Worm (Caenorhabditis elegans) whole organism, young adult: ENCODE measurements around the gene srz-62.

Experiments used
- B0336.3 ChIP-seq: fragments of 200-800 bp; sonication (Bioruptor generic); IDR thresholded peaks from 2 replicates; pipeline ENCODE4 v1.3.6; 2022; ENCODE audit warnings: missing genetic modification characterization, missing compliant biosample characterization
- C17E4.6 ChIP-seq: fragments of 200-800 bp; sonication (Bioruptor generic); IDR thresholded peaks from 2 replicates; pipeline ENCODE4 v1.3.6; 2022; ENCODE audit warnings: missing genetic modification reagents, missing genetic modification characterization, missing compliant biosample characterization
- F23B12.7 ChIP-seq: sonication (generic microtip); optimal IDR thresholded peaks from 2 replicates; lab custom pipeline; 2017; ENCODE audit warnings: missing genetic modification characterization, mild to moderate bottlenecking, missing compliant biosample characterization, antibody characterized with exemption, moderate library complexity; ENCODE audit not compliant: insufficient read depth
- F49E8.2 ChIP-seq: sonication (generic microtip); optimal IDR thresholded peaks from 3 replicates; lab custom pipeline; 2017; ENCODE audit warnings: missing genetic modification characterization, mild to moderate bottlenecking, missing compliant biosample characterization, antibody characterized with exemption, moderate library complexity; ENCODE audit not compliant: insufficient read depth
- F55B11.4 ChIP-seq: sonication (generic microtip); optimal IDR thresholded peaks from 2 replicates; lab custom pipeline; 2016; ENCODE audit warnings: missing compliant biosample characterization, missing genetic modification characterization, borderline replicate concordance; ENCODE audit not compliant: insufficient read depth
- F57C9.4 ChIP-seq: sonication (generic microtip); optimal IDR thresholded peaks from 2 replicates; lab custom pipeline; 2017; ENCODE audit warnings: mild to moderate bottlenecking, missing genetic modification characterization, missing compliant biosample characterization
- K12H6.12 ChIP-seq: fragments of 200-800 bp; sonication (Bioruptor generic); optimal IDR thresholded peaks from 2 replicates; lab custom pipeline; 2018; ENCODE audit warnings: mild to moderate bottlenecking, missing genetic modification characterization, missing compliant biosample characterization
- T26A5.8 ChIP-seq: sonication (generic microtip); optimal IDR thresholded peaks from 2 replicates; lab custom pipeline; 2016; ENCODE audit warnings: missing genetic modification characterization, missing compliant biosample characterization
- Y95B8A.8 ChIP-seq: fragments of 200-800 bp; sonication (Bioruptor generic); IDR thresholded peaks from 2 replicates; pipeline ENCODE4 v1.3.6; 2022; ENCODE audit warnings: missing genetic modification reagents, missing genetic modification characterization, missing compliant biosample characterization
- atf-7 ChIP-seq: sonication (generic microtip); optimal IDR thresholded peaks from 2 replicates; lab custom pipeline; 2017; ENCODE audit warnings: mild to moderate bottlenecking, missing genetic modification characterization, missing compliant biosample characterization
- athp-1 ChIP-seq: sonication (generic microtip); optimal IDR thresholded peaks from 2 replicates; lab custom pipeline; 2017; ENCODE audit warnings: mild to moderate bottlenecking, missing genetic modification characterization, missing compliant biosample characterization
- cebp-1 ChIP-seq, 2 experiments: fragments of 200-800 bp in 1 of 2; sonication (Bioruptor generic) in 1 of 2; sonication (generic microtip) in 1 of 2; IDR thresholded peaks in 1 of 2; optimal IDR thresholded peaks in 1 of 2; 2 replicates each; pipeline versions ENCODE4 v1.3.6 to Lab custom; 2017 to 2022; ENCODE audit warnings: missing compliant biosample characterization in 2 of 2, missing genetic modification characterization in 2 of 2, mild to moderate bottlenecking in 1 of 2, missing genetic modification reagents in 1 of 2, moderate library complexity in 1 of 2
- ceh-100 ChIP-seq: fragments of 200-800 bp; sonication (Bioruptor generic); IDR thresholded peaks from 2 replicates; pipeline ENCODE4 v1.3.6; 2022; ENCODE audit warnings: missing genetic modification reagents, missing genetic modification characterization, missing compliant biosample characterization
- ceh-27 ChIP-seq: fragments of 200-800 bp; sonication (Bioruptor generic); optimal IDR thresholded peaks from 2 replicates; lab custom pipeline; 2018; ENCODE audit warnings: mild to moderate bottlenecking, missing genetic modification characterization, moderate library complexity, missing compliant biosample characterization
- ceh-58 ChIP-seq: fragments of 200-800 bp; sonication (Bioruptor generic); IDR thresholded peaks from 2 replicates; pipeline ENCODE4 v1.3.6; 2022; ENCODE audit warnings: missing genetic modification characterization, missing compliant biosample characterization
- chd-7 ChIP-seq: sonication (generic microtip); optimal IDR thresholded peaks from 2 replicates; lab custom pipeline; 2016; ENCODE audit warnings: mild to moderate bottlenecking, missing genetic modification characterization, moderate library complexity, missing compliant biosample characterization
- egl-18 ChIP-seq: fragments of 200-800 bp; sonication (Bioruptor generic); IDR thresholded peaks from 2 replicates; pipeline ENCODE4 v1.3.6; 2022; ENCODE audit warnings: missing genetic modification reagents, missing genetic modification characterization, missing compliant biosample characterization
- egrh-3 ChIP-seq: fragments of 200-800 bp; sonication (Bioruptor generic); IDR thresholded peaks from 2 replicates; pipeline ENCODE4 v1.3.6; 2022; ENCODE audit warnings: missing genetic modification reagents, missing genetic modification characterization, missing compliant biosample characterization
- gei-17 ChIP-seq: fragments of 200-800 bp; sonication (Bioruptor generic); optimal IDR thresholded peaks from 2 replicates; lab custom pipeline; 2018; ENCODE audit warnings: mild to moderate bottlenecking, missing genetic modification characterization, missing compliant biosample characterization
- hlh-12 ChIP-seq: sonication (generic microtip); optimal IDR thresholded peaks from 2 replicates; lab custom pipeline; 2016; ENCODE audit warnings: missing genetic modification characterization, missing compliant biosample characterization
- hlh-26 ChIP-seq: fragments of 200-800 bp; sonication (Bioruptor generic); conservative IDR thresholded peaks from 2 replicates; pipeline ENCODE4 v1.3.6; 2022; ENCODE audit warnings: missing genetic modification reagents, missing genetic modification characterization, missing compliant biosample characterization
- hrde-1 ChIP-seq: sonication (generic microtip); optimal IDR thresholded peaks from 2 replicates; lab custom pipeline; 2016; ENCODE audit warnings: missing genetic modification characterization, mild to moderate bottlenecking, missing compliant biosample characterization, moderate library complexity, missing genotype, missing genetic modification reagents, borderline replicate concordance
- hsf-1 ChIP-seq: fragments of 200-800 bp; sonication (Bioruptor generic); IDR thresholded peaks from 2 replicates; pipeline ENCODE4 v1.3.6; 2022; ENCODE audit warnings: missing genetic modification reagents, missing genetic modification characterization, missing compliant biosample characterization
- let-607 ChIP-seq, 2 experiments: fragments of 200-800 bp in 1 of 2; sonication (Bioruptor generic) in 1 of 2; sonication (generic microtip) in 1 of 2; optimal IDR thresholded peaks; 2 replicates each; lab custom pipeline; 2016 to 2018; ENCODE audit warnings: mild to moderate bottlenecking in 2 of 2, missing compliant biosample characterization in 2 of 2, missing genetic modification characterization in 2 of 2, moderate library complexity in 2 of 2, missing genotype in 1 of 2
- lin-26 ChIP-seq: fragments of 200-800 bp; sonication (Bioruptor generic); IDR thresholded peaks from 2 replicates; pipeline ENCODE4 v1.3.6; 2022; ENCODE audit warnings: missing genetic modification reagents, missing genetic modification characterization, missing compliant biosample characterization
- lin-35 ChIP-seq, 3 experiments: fragments of 150-350 bp in 2 of 3; sonication (generic microtip) in 1 of 3; optimal IDR thresholded peaks; 2 replicates each; lab custom pipeline; 2014 to 2018; ENCODE audit warnings: missing biosample characterization in 3 of 3, missing genetic modification characterization in 3 of 3, missing genetic modification reagents in 3 of 3
- lsy-27 ChIP-seq: sonication (generic microtip); optimal IDR thresholded peaks from 2 replicates; lab custom pipeline; 2017; ENCODE audit warnings: missing genetic modification characterization, mild to moderate bottlenecking, missing compliant biosample characterization, antibody characterized with exemption, missing genotype, borderline replicate concordance; ENCODE audit not compliant: insufficient read depth
- madf-10 ChIP-seq: sonication (generic microtip); optimal IDR thresholded peaks from 2 replicates; lab custom pipeline; 2016; ENCODE audit warnings: mild to moderate bottlenecking, missing genetic modification characterization, missing compliant biosample characterization
- madf-8 ChIP-seq: fragments of 200-800 bp; sonication (Bioruptor generic); conservative IDR thresholded peaks from 2 replicates; pipeline ENCODE4 v1.3.6; 2022; ENCODE audit warnings: missing genetic modification reagents, missing genetic modification characterization, missing compliant biosample characterization
- mes-4 ChIP-seq: sonication (generic microtip); optimal IDR thresholded peaks from 2 replicates; lab custom pipeline; 2016; ENCODE audit warnings: missing genotype, missing genetic modification characterization, missing compliant biosample characterization
- nfya-1 ChIP-seq: sonication (generic microtip); optimal IDR thresholded peaks from 2 replicates; lab custom pipeline; 2017; ENCODE audit warnings: antibody characterized with exemption, missing compliant biosample characterization, missing genetic modification characterization, borderline replicate concordance; ENCODE audit not compliant: insufficient read depth
- nhr-120 ChIP-seq: fragments of 200-800 bp; sonication (Bioruptor generic); IDR thresholded peaks from 2 replicates; pipeline ENCODE4 v1.3.6; 2022; ENCODE audit warnings: missing genetic modification characterization, missing compliant biosample characterization
- nhr-179 ChIP-seq: sonication (generic microtip); optimal IDR thresholded peaks from 2 replicates; lab custom pipeline; 2016; ENCODE audit warnings: mild to moderate bottlenecking, missing genetic modification characterization, missing compliant biosample characterization
- nhr-27 ChIP-seq: fragments of 200-800 bp; sonication (Bioruptor generic); optimal IDR thresholded peaks from 2 replicates; lab custom pipeline; 2018; ENCODE audit warnings: mild to moderate bottlenecking, missing genetic modification characterization, moderate library complexity, missing compliant biosample characterization
- nhr-80 ChIP-seq: sonication (generic microtip); optimal IDR thresholded peaks from 2 replicates; lab custom pipeline; 2016; ENCODE audit warnings: missing genetic modification characterization, missing compliant biosample characterization
- rec-8 ChIP-seq, 2 experiments: sonication (generic microtip); optimal IDR thresholded peaks; 2 replicates each; lab custom pipeline; 2016; ENCODE audit warnings: mild to moderate bottlenecking in 2 of 2, missing genetic modification characterization in 2 of 2, missing genetic modification reagents in 2 of 2, missing genotype in 2 of 2, missing biosample characterization in 1 of 2, missing compliant biosample characterization in 1 of 2, moderate library complexity in 1 of 2
- repo-1 ChIP-seq: sonication (generic microtip); optimal IDR thresholded peaks from 2 replicates; lab custom pipeline; 2017; ENCODE audit warnings: mild to moderate bottlenecking, missing genetic modification characterization, missing compliant biosample characterization
- snpc-3.4 ChIP-seq: sonication (generic microtip); optimal IDR thresholded peaks from 2 replicates; lab custom pipeline; 2017; ENCODE audit warnings: missing genetic modification characterization, mild to moderate bottlenecking, missing compliant biosample characterization, antibody characterized with exemption, moderate library complexity, missing genotype, missing genetic modification reagents
- unc-62 ChIP-seq: fragments of 150-350 bp; optimal IDR thresholded peaks from 2 replicates; lab custom pipeline; 2014; ENCODE audit warnings: missing biosample characterization, missing genetic modification reagents, missing genetic modification characterization
- zfh-2 ChIP-seq: fragments of 200-800 bp; sonication (Bioruptor generic); conservative IDR thresholded peaks from 2 replicates; pipeline ENCODE4 v1.3.6; 2022; ENCODE audit warnings: missing genetic modification reagents, missing genetic modification characterization, missing compliant biosample characterization
- ztf-28 ChIP-seq: fragments of 200-800 bp; sonication (Bioruptor generic); IDR thresholded peaks from 2 replicates; pipeline ENCODE4 v1.3.6; 2022; ENCODE audit warnings: missing genetic modification reagents, missing genetic modification characterization, missing compliant biosample characterization
- ztf-6 ChIP-seq: fragments of 200-800 bp; sonication (Bioruptor generic); IDR thresholded peaks from 2 replicates; pipeline ENCODE4 v1.3.6; 2022; ENCODE audit warnings: missing genetic modification reagents, missing genetic modification characterization, missing compliant biosample characterization

Gene srz-62

DNA sequence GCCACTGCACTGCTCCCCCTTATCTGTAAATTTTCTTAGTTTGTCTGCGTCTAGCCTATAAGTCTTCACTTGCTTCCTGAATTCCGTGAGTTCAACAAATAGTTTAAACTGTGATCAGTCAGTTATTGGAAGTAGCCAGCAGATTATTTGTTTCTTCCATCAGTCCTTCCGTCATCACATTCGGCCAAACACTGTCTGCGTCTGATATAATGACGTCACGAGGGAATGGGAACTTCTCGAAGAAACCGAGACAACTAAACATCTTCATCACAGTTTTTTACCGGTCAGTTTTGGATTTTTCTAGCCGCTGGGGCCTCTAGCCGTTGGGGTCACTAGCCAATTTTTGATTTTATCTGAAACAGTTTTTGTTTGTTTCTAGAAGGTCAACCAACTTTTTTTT is 34.3 kb upstream of the srz-62 start:
- TF ChIP-seq snpc-3.4 (tag; lab: Kevin White, UChicago) (no peak), nhr-80 (peak; percentile 34)

DNA sequence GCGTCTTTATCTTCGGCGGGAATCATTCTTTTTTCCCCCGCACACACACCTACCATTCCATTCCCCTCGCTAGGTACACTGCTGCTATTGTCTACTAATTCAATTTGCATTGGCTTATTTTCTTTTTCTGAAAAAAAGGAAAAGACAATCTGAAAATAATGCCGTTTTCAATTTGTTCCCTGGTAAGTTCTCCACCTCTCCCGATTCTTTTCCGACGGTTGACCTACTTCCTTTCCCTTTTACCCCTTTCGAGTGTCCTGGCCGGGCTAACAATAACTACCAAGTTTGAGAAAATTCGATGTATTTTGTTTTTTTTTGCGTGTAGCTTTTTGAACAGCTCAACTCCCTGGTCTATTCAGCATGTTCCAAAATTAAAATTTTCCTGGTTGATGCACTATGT is 33.1 kb upstream of the srz-62 start, which contains the start of gene F37C4.4:
F37C4.4 (plus strand) TSS at position 58 of the 400 bp plus-strand sequence.
- TF ChIP-seq C17E4.6 (GFP tag; lab: Robert Waterston, UW) (no peak), rec-8 (tag; optimal IDR thresholded peaks at IDR 0.05; lab: Kevin White, UChicago) (no peak), nhr-27 (tag; lab: Kevin White, UChicago) (no peak), F57C9.4 (tag; lab: Kevin White, UChicago) (no peak), ceh-58 (GFP tag; lab: Robert Waterston, UW) (no peak), ceh-27 (no peak), unc-62 (GFP tag; lab: Kevin White, UChicago) (no peak), K12H6.12 (tag; lab: Kevin White, UChicago) (no peak), ztf-28 (GFP tag; lab: Robert Waterston, UW) (no peak), gei-17 (no peak), chd-7 (tag; lab: Kevin White, UChicago) (no peak)

DNA sequence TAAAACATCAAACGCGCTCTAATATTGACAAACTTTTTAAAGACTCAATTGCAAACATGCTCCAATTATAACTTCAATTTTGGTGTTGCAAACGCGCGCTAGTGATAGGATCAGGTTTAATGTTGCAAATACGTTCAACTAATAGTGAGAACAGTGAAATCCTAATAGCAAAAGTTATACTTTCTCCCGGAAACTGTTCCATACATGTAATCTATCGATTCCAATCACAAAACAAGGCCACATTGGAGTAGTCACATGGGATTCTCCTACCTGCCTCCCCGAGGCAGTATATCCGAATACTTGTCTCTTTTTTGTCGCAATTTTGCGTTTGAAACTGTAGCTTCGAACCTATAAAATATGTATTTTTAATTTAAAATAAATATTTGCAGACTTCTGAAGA is 30.4 kb upstream of the srz-62 start:
- no peak for TF ChIP-seq let-607 (tag; optimal IDR thresholded peaks at IDR 0.05; lab: Kevin White, UChicago)
- no peak for TF ChIP-seq mes-4
- TF ChIP-seq atf-7 (tag; lab: Kevin White, UChicago) = no peak
- TF ChIP-seq egl-18 (GFP tag; lab: Robert Waterston, UW) = no peak
- TF ChIP-seq nhr-179 (tag; lab: Kevin White, UChicago) = no peak
- TF ChIP-seq rec-8 (tag; optimal IDR thresholded peaks at IDR 0.05; lab: Kevin White, UChicago) = no peak

DNA sequence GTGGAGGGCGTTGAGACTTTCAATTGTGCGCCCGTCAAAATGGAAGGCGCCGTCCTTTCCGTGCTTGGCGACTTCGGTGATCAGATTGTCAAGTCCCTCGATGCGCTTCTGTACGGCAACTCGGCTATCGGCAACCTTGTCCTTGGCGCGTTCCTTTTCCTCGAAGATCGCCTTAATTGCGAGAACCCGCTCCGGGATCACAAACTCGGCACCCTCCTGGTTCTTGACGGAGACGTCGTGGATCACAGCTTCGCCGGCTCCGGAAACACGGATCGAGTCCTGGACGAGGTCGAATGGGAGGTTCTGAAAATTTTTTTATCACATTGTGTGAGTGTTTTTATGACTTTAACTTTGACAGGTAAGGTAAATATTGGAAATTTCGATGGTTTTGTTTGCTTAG is 27.1 kb upstream of the srz-62 start:
- no peak for TF ChIP-seq F55B11.4
- TF ChIP-seq cebp-1 (GFP tag; IDR thresholded peaks at IDR 0.05; lab: Robert Waterston, UW) = no peak
- TF ChIP-seq cebp-1 (tag; optimal IDR thresholded peaks at IDR 0.05; lab: Kevin White, UChicago) = no peak
- TF ChIP-seq hsf-1 = no peak
- no peak for TF ChIP-seq B0336.3
- TF ChIP-seq lin-35 (GFP tag; optimal IDR thresholded peaks at IDR 0.05; lab: Kevin White, UChicago) = peak in 1 of 3 experiments; percentile 25
- no peak for TF ChIP-seq madf-10 (tag; lab: Kevin White, UChicago)
- no peak for TF ChIP-seq egrh-3 (GFP tag; lab: Robert Waterston, UW)
- no peak for TF ChIP-seq lsy-27 (tag; lab: Kevin White, UChicago)
- no peak for TF ChIP-seq F57C9.4 (tag; lab: Kevin White, UChicago)
- no peak for TF ChIP-seq nfya-1
- no peak for TF ChIP-seq madf-8 (GFP tag; lab: Robert Waterston, UW)
- peak; percentile 50 for TF ChIP-seq zfh-2
- TF ChIP-seq, all 124 proteins: peak for 2

DNA sequence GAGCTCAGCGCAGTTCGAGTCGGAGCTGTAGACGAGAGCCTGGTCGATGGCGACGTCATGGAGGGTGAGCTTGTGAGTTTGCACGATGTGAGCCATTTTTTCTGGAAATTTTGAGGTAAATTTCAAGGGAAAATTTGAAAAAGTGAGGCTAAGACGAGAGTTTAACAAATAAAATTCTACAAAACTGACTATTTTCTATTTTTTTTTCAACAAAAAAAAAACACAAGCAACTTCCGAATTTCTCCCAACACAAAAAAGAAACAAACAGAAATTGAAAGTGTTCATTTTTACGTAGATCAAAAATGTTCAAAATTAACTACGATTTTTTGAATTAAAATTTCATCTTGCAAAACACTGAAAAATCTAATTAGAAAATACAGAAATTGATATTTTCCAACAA is 26.6 kb upstream of the srz-62 start, which contains the start of gene F37C4.5:
F37C4.5 (minus strand) TSS at position 101 of the 400 bp plus-strand sequence.
- TF ChIP-seq ztf-6 (no peak), T26A5.8 (tag; lab: Kevin White, UChicago) (no peak), F23B12.7 (tag; lab: Kevin White, UChicago) (no peak), Y95B8A.8 (no peak), athp-1 (tag; lab: Kevin White, UChicago) (no peak), ceh-100 (GFP tag; lab: Robert Waterston, UW) (no peak), repo-1 (tag; lab: Kevin White, UChicago) (no peak), hrde-1 (no peak), F49E8.2 (no peak), nhr-120 (GFP tag; lab: Robert Waterston, UW) (no peak), lin-26 (GFP tag; lab: Robert Waterston, UW) (no peak), hlh-12 (tag; lab: Kevin White, UChicago) (no peak), gei-17 (no peak), hlh-26 (no peak)
